Worm (Caenorhabditis elegans): Measurements from ENCODE around the gene srxa-4.

The srxa-4 gene

DNA sequence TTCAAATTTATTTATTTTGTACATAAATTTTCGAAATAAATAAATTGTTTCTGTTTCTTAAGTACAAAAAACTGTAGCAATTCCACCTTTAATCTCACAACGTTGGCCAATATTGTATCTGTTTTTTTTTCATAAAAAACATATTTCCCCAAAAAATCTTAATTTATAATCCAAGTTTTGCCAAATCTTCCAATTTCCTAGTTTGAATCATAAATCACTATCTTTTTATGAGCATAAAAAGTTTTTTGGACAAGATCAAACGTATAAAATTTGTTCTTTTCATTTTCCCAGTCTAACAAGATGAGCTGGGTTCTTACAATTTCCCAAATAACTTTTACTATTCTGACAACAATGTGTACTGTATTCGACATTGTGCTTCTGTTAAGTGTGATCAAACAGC, at the start of gene srxa-4:
srxa-4 (plus strand) TSS at position 301 of the 400 bp plus-strand sequence.
- no peak for TF ChIP-seq tra-4 (tag; optimal IDR thresholded peaks at IDR 0.05)
- TF ChIP-seq scrt-1 (GFP tag; IDR thresholded peaks at IDR 0.05): no peak
- TF ChIP-seq ama-1 (optimal IDR thresholded peaks at IDR 0.05): no peak
- TF ChIP-seq ceh-36 (tag; optimal IDR thresholded peaks at IDR 0.05): no peak
- no peak for TF ChIP-seq B0310.2 (tag; optimal IDR thresholded peaks at IDR 0.05)
- no peak for TF ChIP-seq F13C5.2 (tag; optimal IDR thresholded peaks at IDR 0.05)
- TF ChIP-seq hnd-1 (tag; optimal IDR thresholded peaks at IDR 0.05): no peak
- TF ChIP-seq aly-1 (tag; optimal IDR thresholded peaks at IDR 0.05): no peak
- TF ChIP-seq pes-1 (GFP tag; IDR thresholded peaks at IDR 0.05): no peak
- no peak for TF ChIP-seq ceh-13 (GFP tag; optimal IDR thresholded peaks at IDR 0.05)
- TF ChIP-seq tbx-11 (GFP tag; IDR thresholded peaks at IDR 0.05): no peak
- no peak for TF ChIP-seq sea-1 (GFP tag; conservative IDR thresholded peaks at IDR 0.05)

DNA sequence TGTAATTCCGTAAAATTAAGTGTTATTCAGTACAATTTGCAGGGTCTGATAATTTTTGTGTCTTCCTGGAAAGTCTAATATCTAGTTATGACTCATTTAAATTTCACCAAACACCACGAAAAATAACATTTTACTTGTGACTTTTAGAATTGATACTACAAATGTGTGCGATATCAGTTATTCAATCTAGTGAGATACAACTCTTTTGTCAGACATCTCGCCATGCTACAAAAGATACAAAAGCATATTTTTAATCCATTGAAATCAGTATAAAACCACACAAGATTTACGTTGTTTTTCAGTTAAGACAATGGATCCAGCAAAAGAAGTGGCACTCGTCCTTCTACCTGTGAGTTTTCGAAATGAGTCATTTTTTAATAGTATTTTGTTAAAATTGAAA, 46.2 kb upstream of the srxa-4 start, which contains the start of gene srx-56:
srx-56 (plus strand) TSS at position 301 of the 400 bp plus-strand sequence.
- no peak for TF ChIP-seq ceh-13 (GFP tag; optimal IDR thresholded peaks at IDR 0.05)
- no peak for TF ChIP-seq tbx-37 (GFP tag; conservative IDR thresholded peaks at IDR 0.05)
- no peak for TF ChIP-seq ama-1 (optimal IDR thresholded peaks at IDR 0.05)

DNA sequence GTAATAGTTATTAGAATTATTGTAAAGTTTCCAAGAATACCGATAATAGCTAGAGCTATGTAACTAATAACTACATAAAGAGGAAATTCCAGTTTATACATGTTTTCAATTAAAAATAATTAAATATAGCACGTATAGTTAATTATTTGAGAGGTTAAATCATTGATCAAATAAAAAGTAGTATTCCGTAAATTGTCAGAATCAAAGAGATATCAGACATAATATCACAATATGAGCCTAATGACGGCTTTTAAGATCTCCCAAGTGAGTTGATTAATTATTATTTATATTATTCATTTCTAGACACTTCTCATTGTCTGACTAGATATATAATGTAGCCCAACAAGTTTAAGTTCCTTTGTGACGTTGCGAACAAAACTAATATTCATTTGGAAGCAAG, 40.9 kb upstream of the srxa-4 start, which contains the start of gene srsx-24:
srsx-24 (minus strand) TSS at position 101 of the 400 bp plus-strand sequence.
- TF ChIP-seq ceh-36 (tag; optimal IDR thresholded peaks at IDR 0.05): no peak
- no peak for TF ChIP-seq hmg-4 (GFP tag; optimal IDR thresholded peaks at IDR 0.05)

DNA sequence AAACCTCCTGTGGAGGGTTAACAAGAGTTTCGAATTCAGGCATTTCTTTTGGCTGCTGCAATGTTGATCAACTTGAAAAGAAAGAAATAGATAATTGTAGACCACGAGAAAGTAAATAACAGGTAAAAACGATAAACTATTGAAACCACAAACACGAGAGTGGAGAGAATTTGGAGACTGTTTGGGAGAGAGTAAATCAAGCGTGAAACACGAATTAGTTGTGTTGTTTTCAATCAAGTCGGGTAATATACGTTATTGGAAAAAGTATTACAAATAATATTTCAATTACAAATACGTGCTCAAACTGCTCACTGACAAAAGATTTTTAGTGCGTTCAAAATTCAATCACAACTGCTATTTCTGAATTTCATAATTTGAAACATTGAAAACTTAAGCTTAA, 39.3 kb upstream of the srxa-4 start, which contains the start of gene C03G6.17:
C03G6.17 (minus strand) TSS at position 101 of the 400 bp plus-strand sequence.
- TF ChIP-seq hmg-4 (GFP tag; optimal IDR thresholded peaks at IDR 0.05): no peak
- no peak for TF ChIP-seq scrt-1 (GFP tag; IDR thresholded peaks at IDR 0.05)
- TF ChIP-seq sea-1 (GFP tag; conservative IDR thresholded peaks at IDR 0.05): no peak
- no peak for TF ChIP-seq ama-1 (optimal IDR thresholded peaks at IDR 0.05)
- no peak for TF ChIP-seq aly-1 (tag; optimal IDR thresholded peaks at IDR 0.05)
- TF ChIP-seq B0310.2 (tag; optimal IDR thresholded peaks at IDR 0.05): no peak
- TF ChIP-seq F13C5.2 (tag; optimal IDR thresholded peaks at IDR 0.05): no peak
- no peak for TF ChIP-seq tbx-11 (GFP tag; IDR thresholded peaks at IDR 0.05)
- TF ChIP-seq ets-7 (tag; optimal IDR thresholded peaks at IDR 0.05): no peak
- no peak for TF ChIP-seq hnd-1 (tag; optimal IDR thresholded peaks at IDR 0.05)
- TF ChIP-seq ceh-36 (tag; optimal IDR thresholded peaks at IDR 0.05): no peak
- TF ChIP-seq ceh-13 (GFP tag; optimal IDR thresholded peaks at IDR 0.05): no peak
- TF ChIP-seq tbx-37 (GFP tag; conservative IDR thresholded peaks at IDR 0.05): no peak
- TF ChIP-seq pes-1 (GFP tag; IDR thresholded peaks at IDR 0.05): no peak
- TF ChIP-seq flt-1 (GFP tag; IDR thresholded peaks at IDR 0.05): no peak
- no peak for TF ChIP-seq hmbx-1 (tag; optimal IDR thresholded peaks at IDR 0.05)
- TF ChIP-seq tra-4 (tag; optimal IDR thresholded peaks at IDR 0.05): no peak

DNA sequence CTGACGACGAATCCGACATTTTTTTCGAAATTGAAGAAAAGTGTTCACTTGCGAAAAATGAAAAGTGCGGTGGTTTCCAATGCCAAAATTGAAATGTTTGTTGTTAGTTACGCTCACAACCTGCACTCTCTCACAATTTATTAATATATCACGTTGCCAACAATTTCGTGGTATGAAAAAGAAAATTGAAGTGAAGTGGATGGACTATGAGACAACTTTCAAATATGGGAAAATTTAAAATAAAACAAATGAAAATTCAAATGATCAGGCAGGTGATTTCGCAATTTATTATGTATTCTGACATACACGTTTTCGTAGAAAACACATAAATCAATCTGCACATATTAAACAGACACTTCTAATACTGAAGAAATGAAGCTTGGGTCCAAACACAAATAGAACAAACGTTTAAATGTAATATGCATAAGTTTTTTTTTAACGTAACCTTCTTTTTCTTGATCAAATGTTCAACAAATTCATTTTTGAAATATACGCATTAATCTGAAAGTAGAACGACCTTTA, 34.1 kb upstream of the srxa-4 start, which contains the start of gene srp-6:
srp-6 (minus strand) TSS at position 51 of the 522 bp plus-strand sequence.
- TF ChIP-seq ets-7 (tag; optimal IDR thresholded peaks at IDR 0.05) (no peak), hmg-4 (GFP tag; optimal IDR thresholded peaks at IDR 0.05) (no peak), ama-1 (optimal IDR thresholded peaks at IDR 0.05) (no peak), F13C5.2 (tag; optimal IDR thresholded peaks at IDR 0.05) (no peak), flt-1 (GFP tag; IDR thresholded peaks at IDR 0.05) (no peak), ceh-13 (GFP tag; optimal IDR thresholded peaks at IDR 0.05) (no peak), ceh-36 (tag; optimal IDR thresholded peaks at IDR 0.05) (no peak), pes-1 (GFP tag; IDR thresholded peaks at IDR 0.05) (no peak), tbx-11 (GFP tag; IDR thresholded peaks at IDR 0.05) (no peak), tbx-37 (GFP tag; conservative IDR thresholded peaks at IDR 0.05) (no peak), hmbx-1 (tag; optimal IDR thresholded peaks at IDR 0.05) (no peak), tra-4 (tag; optimal IDR thresholded peaks at IDR 0.05) (no peak), B0310.2 (tag; optimal IDR thresholded peaks at IDR 0.05) (no peak), scrt-1 (GFP tag; IDR thresholded peaks at IDR 0.05) (no peak), hnd-1 (tag; optimal IDR thresholded peaks at IDR 0.05) (no peak), aly-1 (tag; optimal IDR thresholded peaks at IDR 0.05) (no peak)

DNA sequence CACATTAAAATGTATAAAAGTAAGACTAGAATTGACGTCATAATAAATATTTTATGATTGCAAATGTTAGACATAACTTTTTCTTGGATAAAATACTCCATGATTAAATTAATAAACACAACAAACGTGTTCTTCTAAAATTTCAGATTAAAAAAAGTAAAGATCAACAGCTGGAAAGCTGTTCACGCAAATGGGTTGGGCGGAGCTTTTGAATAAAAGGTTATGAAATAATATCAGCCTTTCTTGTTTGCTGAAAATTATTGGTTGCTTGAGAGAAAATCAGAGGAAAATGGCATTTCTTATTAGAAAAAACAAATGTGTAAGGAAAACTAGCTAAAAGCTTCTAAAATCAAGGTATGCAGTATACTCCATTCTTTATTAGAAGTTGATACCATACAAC, 32.5 kb upstream of the srxa-4 start, which contains the start of gene C02H6.3:
C02H6.3 (minus strand) TSS at position 101 of the 400 bp plus-strand sequence.
- no peak for TF ChIP-seq aly-1 (tag; optimal IDR thresholded peaks at IDR 0.05)
- no peak for TF ChIP-seq F13C5.2 (tag; optimal IDR thresholded peaks at IDR 0.05)
- no peak for TF ChIP-seq sea-1 (GFP tag; conservative IDR thresholded peaks at IDR 0.05)
- TF ChIP-seq ets-7 (tag; optimal IDR thresholded peaks at IDR 0.05): no peak
- TF ChIP-seq flt-1 (GFP tag; IDR thresholded peaks at IDR 0.05): no peak
- no peak for TF ChIP-seq ceh-36 (tag; optimal IDR thresholded peaks at IDR 0.05)
- no peak for TF ChIP-seq tbx-37 (GFP tag; conservative IDR thresholded peaks at IDR 0.05)
- no peak for TF ChIP-seq scrt-1 (GFP tag; IDR thresholded peaks at IDR 0.05)
- no peak for TF ChIP-seq B0310.2 (tag; optimal IDR thresholded peaks at IDR 0.05)
- TF ChIP-seq hmg-4 (GFP tag; optimal IDR thresholded peaks at IDR 0.05): no peak
- TF ChIP-seq pes-1 (GFP tag; IDR thresholded peaks at IDR 0.05): no peak
- TF ChIP-seq ceh-13 (GFP tag; optimal IDR thresholded peaks at IDR 0.05): no peak
- TF ChIP-seq tbx-11 (GFP tag; IDR thresholded peaks at IDR 0.05): no peak
- TF ChIP-seq ama-1 (optimal IDR thresholded peaks at IDR 0.05): no peak
- TF ChIP-seq hnd-1 (tag; optimal IDR thresholded peaks at IDR 0.05): no peak
- no peak for TF ChIP-seq hmbx-1 (tag; optimal IDR thresholded peaks at IDR 0.05)
- no peak for TF ChIP-seq tra-4 (tag; optimal IDR thresholded peaks at IDR 0.05)

DNA sequence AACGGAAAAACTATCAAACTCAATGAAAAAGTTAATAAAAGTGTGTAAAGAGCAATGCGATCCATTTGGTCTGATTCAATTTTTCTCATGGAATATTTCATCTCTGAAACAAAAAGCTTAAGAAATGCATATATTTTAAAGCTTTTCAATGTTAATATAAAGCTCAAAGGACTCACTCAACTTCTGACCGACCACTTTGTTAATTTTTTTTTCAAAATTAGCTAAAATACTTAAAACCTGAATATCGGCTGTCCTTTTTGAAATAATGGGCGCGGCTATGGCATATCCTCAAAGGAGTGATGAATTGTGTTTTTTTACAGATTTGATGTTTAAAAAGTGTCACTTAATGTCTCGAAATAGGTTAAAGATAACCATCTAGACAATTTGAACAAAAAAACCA, 30.5 kb upstream of the srxa-4 start, which contains the start of gene C02H6.1:
C02H6.1 (minus strand) TSS at position 101 of the 400 bp plus-strand sequence.
- no peak for TF ChIP-seq F13C5.2 (tag; optimal IDR thresholded peaks at IDR 0.05)
- TF ChIP-seq ceh-13 (GFP tag; optimal IDR thresholded peaks at IDR 0.05): no peak
- TF ChIP-seq tra-4 (tag; optimal IDR thresholded peaks at IDR 0.05): no peak
- TF ChIP-seq tbx-11 (GFP tag; IDR thresholded peaks at IDR 0.05): no peak
- no peak for TF ChIP-seq hmbx-1 (tag; optimal IDR thresholded peaks at IDR 0.05)

DNA sequence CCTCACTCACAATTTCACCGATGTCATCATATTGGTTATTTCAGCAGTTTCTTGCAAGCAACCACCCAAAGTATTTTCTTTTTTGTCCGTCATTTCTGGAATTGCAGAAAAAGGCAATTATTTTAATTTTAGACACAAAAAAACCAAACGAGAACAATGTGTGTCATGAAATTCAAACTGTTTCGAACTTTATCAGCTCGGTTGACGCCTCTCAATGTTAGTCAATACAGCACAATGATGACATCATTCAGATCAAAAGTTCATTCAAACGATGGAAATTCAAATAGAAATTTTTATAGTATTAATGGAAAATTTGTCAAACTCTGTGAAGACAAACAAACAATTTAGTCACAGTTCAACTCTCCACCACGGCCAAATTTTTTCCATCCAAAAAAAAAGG, 28.3 kb upstream of the srxa-4 start, which contains the start of gene fbxa-105:
fbxa-105 (minus strand) TSS at position 97 of the 400 bp plus-strand sequence.
- no peak for TF ChIP-seq B0310.2 (tag; optimal IDR thresholded peaks at IDR 0.05)
- no peak for TF ChIP-seq hmg-4 (GFP tag; optimal IDR thresholded peaks at IDR 0.05)
- no peak for TF ChIP-seq ceh-13 (GFP tag; optimal IDR thresholded peaks at IDR 0.05)

Measured in whole organism, early embryonic.